Fruit fly (Drosophila melanogaster) S2 (cell line): Measurements from ENCODE around the gene eIF4H2.

Experiments
- CG8478 ChIP-seq: fragments of >200 bp; optimal IDR thresholded peaks from 2 replicates; lab custom pipeline; 2018
- CTCF ChIP-seq, 2 experiments: fragments of >200 bp; optimal IDR thresholded peaks; 2 replicates each; lab custom pipeline; 2018

dm6 chr3R:30689653-30690052 lies 36.2 kb upstream of the eIF4H2 start:
- TF ChIP-seq CG8478 (lab: Kevin White, UChicago) (no peak), CTCF (optimal IDR thresholded peaks at IDR 0.05; lab: Kevin White, UChicago) (no peak)
